Worm (Caenorhabditis elegans): Measurements from ENCODE around the gene F38B6.3.

ce11 chrX:6668911-6669310, 24.5 kb upstream of the F38B6.3 start, which contains the start of gene nhr-137:
- TF ChIP-seq ama-1 (optimal IDR thresholded peaks at IDR 0.05) (no peak), fax-1 (tag; optimal IDR thresholded peaks at IDR 0.05) (no peak)

Measured in whole organism, late embryonic.